Fruit fly (Drosophila melanogaster) S2 (cell line): ENCODE results near the gene CG1227.

Source experiments
- CG8478 ChIP-seq: fragments of >200 bp; optimal IDR thresholded peaks from 2 replicates; lab custom pipeline; 2018
- CTCF ChIP-seq, 2 experiments: fragments of >200 bp; optimal IDR thresholded peaks; 2 replicates each; lab custom pipeline; 2018

DNA sequence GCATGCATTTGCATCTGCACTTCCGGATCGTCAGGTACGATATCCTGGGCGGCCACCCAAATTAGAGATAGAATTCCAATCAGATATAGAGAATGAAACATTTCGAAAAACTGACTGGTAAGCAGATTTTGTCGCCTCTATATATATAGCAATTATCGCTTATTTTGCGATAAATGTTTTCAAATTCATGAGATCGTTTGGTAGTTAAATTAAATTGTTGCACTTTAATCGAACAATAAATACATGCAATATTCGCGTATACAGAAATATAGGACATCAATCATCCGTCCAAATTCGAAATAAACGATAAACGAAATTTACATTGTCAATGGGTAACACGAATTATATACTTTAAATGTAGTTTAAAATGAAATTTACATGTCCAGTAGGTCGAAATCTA, 2.3 kb upstream of the CG1227 start, which contains the start of gene Obp84a:
- TF ChIP-seq CG8478 (lab: Kevin White, UChicago) (no peak), CTCF (optimal IDR thresholded peaks at IDR 0.05; lab: Kevin White, UChicago) (no peak)
